Worm (Caenorhabditis elegans) whole organism, L4 larva: ENCODE measurements around the gene klf-3.

Experiments used
- D1046.2 ChIP-seq: fragments of 200-800 bp; sonication (Bioruptor generic); IDR thresholded peaks from 2 replicates; pipeline ENCODE4 v1.3.6; 2022; ENCODE audit warnings: missing genetic modification characterization, missing compliant biosample characterization
- ceh-28 ChIP-seq: fragments of 150-350 bp; optimal IDR thresholded peaks from 2 replicates; lab custom pipeline; 2014; ENCODE audit warnings: missing biosample characterization, missing genetic modification reagents, missing genetic modification characterization
- fkh-10 ChIP-seq: fragments of 150-350 bp; optimal IDR thresholded peaks from 2 replicates; lab custom pipeline; 2014; ENCODE audit warnings: missing biosample characterization, missing genetic modification reagents, missing genetic modification characterization
- fos-1 ChIP-seq: fragments of 150-350 bp; optimal IDR thresholded peaks from 2 replicates; lab custom pipeline; 2014; ENCODE audit warnings: missing biosample characterization, missing genetic modification characterization
- lsy-2 ChIP-seq, 2 experiments: fragments of 150-350 bp in 1 of 2; sonication (generic microtip) in 1 of 2; optimal IDR thresholded peaks; 2 replicates each; lab custom pipeline; 2014 to 2017; ENCODE audit warnings: missing biosample characterization in 2 of 2, missing genetic modification characterization in 2 of 2
- nhr-28 ChIP-seq: fragments of 150-350 bp; optimal IDR thresholded peaks from 2 replicates; lab custom pipeline; 2014; ENCODE audit warnings: missing biosample characterization, missing genetic modification characterization
- tra-1 ChIP-seq: fragments of 200-800 bp; sonication (Bioruptor generic); IDR thresholded peaks from 2 replicates; pipeline ENCODE4 v1.3.6; 2022; ENCODE audit warnings: missing genetic modification reagents, missing genetic modification characterization, missing compliant biosample characterization
- unc-62 ChIP-seq, 3 experiments: fragments of 150-350 bp in 1 of 3; sonication (generic microtip); optimal IDR thresholded peaks in 2 of 3; peaks in 1 of 3; 1 replicate in 1 of 3; 2 replicates in 2 of 3; lab custom pipeline; 2014 to 2017; ENCODE audit warnings: missing biosample characterization in 3 of 3, missing genetic modification characterization in 3 of 3, missing genetic modification reagents in 3 of 3, missing genotype in 1 of 3
- ztf-7 ChIP-seq: fragments of 150-350 bp; optimal IDR thresholded peaks from 2 replicates; lab custom pipeline; 2014; ENCODE audit warnings: missing biosample characterization, missing genetic modification characterization

ce11 chrII:6654284-6654683, 37.6 kb downstream of the klf-3 start, which contains the start of gene T19D12.9:
- TF ChIP-seq ceh-28 (tag; lab: Kevin White, UChicago) (no peak), unc-62 (GFP tag; optimal IDR thresholded peaks at IDR 0.05 in 1 of 2; lab: Kevin White, UChicago) (no peak), unc-62 (tag; optimal IDR thresholded peaks at IDR 0.05; lab: Kevin White, UChicago) (no peak), fkh-10 (GFP tag; lab: Kevin White, UChicago) (no peak), nhr-28 (tag; lab: Kevin White, UChicago) (no peak), ztf-7 (tag; lab: Kevin White, UChicago) (no peak), tra-1 (no peak), lsy-2 (tag; optimal IDR thresholded peaks at IDR 0.05; lab: Kevin White, UChicago) (no peak), D1046.2 (no peak), fos-1 (tag; lab: Kevin White, UChicago) (no peak)
